Worm (Caenorhabditis elegans): Measurements from ENCODE around the gene T06E6.10.

DNA sequence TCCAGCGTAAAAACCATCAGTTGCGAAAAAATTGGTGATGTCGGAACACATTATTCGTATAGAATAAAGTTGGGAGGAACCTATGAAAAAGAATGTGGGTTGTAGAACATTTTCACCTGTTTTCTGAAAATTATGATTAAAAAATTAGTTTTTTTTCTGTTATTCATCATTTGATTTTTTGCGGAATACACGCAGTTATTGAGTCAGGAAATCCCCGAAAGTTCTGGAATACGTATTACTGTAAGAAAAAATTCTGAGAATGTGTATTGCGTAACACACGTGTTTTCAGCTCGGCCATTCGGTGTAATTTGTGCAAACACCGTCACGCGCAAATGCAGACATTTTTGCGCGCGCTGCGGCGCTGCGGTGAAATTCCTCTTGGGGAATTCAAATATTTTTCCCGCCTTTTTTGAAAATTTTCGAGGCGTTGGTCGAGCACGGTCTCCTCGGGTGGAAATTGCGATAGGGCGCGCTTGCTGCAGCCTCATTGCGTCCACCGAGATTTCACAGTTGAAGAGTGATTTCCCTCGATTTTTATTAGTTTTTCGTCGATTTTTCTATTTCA, 29.0 kb upstream of the T06E6.10 start, which contains the start of gene srh-170:
- TF ChIP-seq lin-13 (tag; optimal IDR thresholded peaks at IDR 0.05) (no peak), zip-8 (tag; optimal IDR thresholded peaks at IDR 0.05) (peak; percentile 19), cnd-1 (tag; optimal IDR thresholded peaks at IDR 0.05) (no peak), unc-39 (tag; optimal IDR thresholded peaks at IDR 0.05) (no peak), M03D4.4 (tag; optimal IDR thresholded peaks at IDR 0.05) (no peak), nhr-237 (tag; optimal IDR thresholded peaks at IDR 0.05) (no peak), pha-4 (tag; optimal IDR thresholded peaks at IDR 0.05) (no peak), tbx-8 (GFP tag; optimal IDR thresholded peaks at IDR 0.05) (no peak), nhr-28 (tag; optimal IDR thresholded peaks at IDR 0.05) (no peak), snpc-4 (tag; optimal IDR thresholded peaks at IDR 0.05) (no peak)
